Fruit fly (Drosophila melanogaster) S2 (cell line): ENCODE measurements around the gene C901.

Experiments used
- CG8478 ChIP-seq: fragments of >200 bp; optimal IDR thresholded peaks from 2 replicates; lab custom pipeline; 2018
- CTCF ChIP-seq, 2 experiments: fragments of >200 bp; optimal IDR thresholded peaks; 2 replicates each; lab custom pipeline; 2018

DNA sequence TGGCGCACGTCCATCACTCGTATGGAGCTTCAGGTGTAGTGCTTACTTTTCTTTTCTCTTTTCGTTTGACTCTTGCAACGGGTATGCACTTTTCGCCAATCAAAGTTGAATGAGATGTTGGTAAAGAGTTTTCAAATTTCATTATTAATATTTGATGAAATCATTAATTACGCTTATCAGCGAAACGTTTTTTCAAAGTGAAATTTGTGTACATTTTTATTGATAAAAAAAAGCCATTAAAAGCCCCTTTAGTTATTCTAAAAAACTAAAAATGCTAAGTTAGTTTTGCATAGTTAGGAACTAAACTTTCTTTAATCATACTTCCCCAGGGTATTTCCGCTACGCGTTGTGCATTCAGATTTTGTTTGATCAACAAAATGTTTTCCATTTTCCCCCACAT, 13.7 kb downstream of the C901 start:
- TF ChIP-seq CG8478 (no peak), CTCF (optimal IDR thresholded peaks at IDR 0.05; lab: Kevin White, UChicago) (no peak)
